Worm (Caenorhabditis elegans): ENCODE measurements around the gene twk-17.

DNA sequence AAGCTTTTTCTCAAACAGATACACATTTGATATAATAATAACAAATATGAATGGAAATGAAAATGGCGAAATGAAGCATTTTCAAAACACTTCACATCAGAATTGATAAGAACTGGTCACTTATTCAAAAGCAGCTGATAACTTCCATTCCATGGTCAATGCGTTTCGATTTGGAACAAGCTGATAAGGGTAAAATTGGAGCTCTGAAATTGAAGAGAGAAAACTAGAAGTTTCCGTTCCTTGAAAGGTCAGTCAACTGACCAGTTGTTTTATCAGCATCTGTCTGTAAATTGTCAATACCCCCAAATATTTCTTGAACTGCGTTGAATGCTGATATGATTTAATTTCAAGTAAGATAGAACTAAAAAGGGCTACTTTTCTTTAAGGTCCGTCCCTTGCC, 44.4 kb upstream of the twk-17 start:
- no peak for TF ChIP-seq hlh-8 (tag; optimal IDR thresholded peaks at IDR 0.05)
- TF ChIP-seq hlh-30 (tag; optimal IDR thresholded peaks at IDR 0.05; ENCODE audit: insufficient read depth), result no peak
- TF ChIP-seq sox-4 (tag; optimal IDR thresholded peaks at IDR 0.05), result no peak
- no peak for TF ChIP-seq ceh-2 (tag; optimal IDR thresholded peaks at IDR 0.05)
- TF ChIP-seq pros-1 (tag; optimal IDR thresholded peaks at IDR 0.05), result no peak
- no peak for TF ChIP-seq pha-2 (tag; optimal IDR thresholded peaks at IDR 0.05)

Measured in whole organism, late embryonic.